Fruit fly (Drosophila melanogaster) whole organism, pupa: Measurements from ENCODE around the gene piwi.

Experiments used
- CG17806 ChIP-seq: fragments of 200-800 bp; sonication (Bioruptor generic); optimal IDR thresholded peaks from 2 replicates; lab custom pipeline; 2018; ENCODE audit warnings: missing biosample characterization, mild to moderate bottlenecking, missing genetic modification characterization, moderate library complexity
- CG9948 ChIP-seq: fragments of 200-800 bp; sonication (Bioruptor generic); optimal IDR thresholded peaks from 2 replicates; lab custom pipeline; 2018; ENCODE audit warnings: missing biosample characterization, mild to moderate bottlenecking, missing genetic modification characterization, moderate library complexity

- TF ChIP-seq CG9948 (no peak), CG17806 (tag; lab: Kevin White, UChicago) (no peak)
These were observed 19.8 kb downstream of the piwi start for dm6 chr2L:10967257-10968008.
